Fruit fly (Drosophila melanogaster): ENCODE data around the gene Tsp5D.

The Tsp5D gene

DNA sequence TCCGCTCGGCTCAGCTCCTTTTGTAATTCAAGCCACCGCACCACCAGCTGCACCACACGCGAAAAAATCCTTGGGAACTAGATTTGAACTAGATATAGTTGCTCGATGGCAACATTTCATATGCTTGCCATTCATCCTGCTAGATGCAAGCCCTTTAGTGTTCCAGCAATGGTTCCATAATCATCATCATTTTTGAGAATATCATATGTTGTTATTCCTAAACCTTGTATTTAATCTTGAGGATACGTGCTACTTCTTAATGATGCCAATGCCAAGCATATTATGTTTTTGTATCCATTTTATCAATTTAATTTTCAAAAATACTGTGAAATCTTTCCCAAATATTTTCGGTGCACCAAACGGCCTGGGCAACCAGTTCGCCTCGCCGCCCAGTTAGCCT lies 21.8 kb downstream of the Tsp5D start (continued):
- TF ChIP-seq Ets96B (tag; optimal IDR thresholded peaks at IDR 0.05) (no peak), OdsH (GFP tag; optimal IDR thresholded peaks at IDR 0.05) (peak; percentile 11), CG16779 (tag; optimal IDR thresholded peaks at IDR 0.05) (no peak), CG6854 (GFP tag; optimal IDR thresholded peaks at IDR 0.05) (no peak), CG32006 (GFP tag; optimal IDR thresholded peaks at IDR 0.05) (peak; percentile 71), Sox15 (GFP tag; optimal IDR thresholded peaks at IDR 0.05) (no peak), Blimp-1 (GFP tag; optimal IDR thresholded peaks at IDR 0.05) (no peak), lz (GFP tag; optimal IDR thresholded peaks at IDR 0.05) (no peak), CG15336 (GFP tag; IDR thresholded peaks at IDR 0.05) (peak; percentile 66), achi (GFP tag; optimal IDR thresholded peaks at IDR 0.05) (no peak), spab (GFP tag; optimal IDR thresholded peaks at IDR 0.05) (no peak), CG6276 (GFP tag; optimal IDR thresholded peaks at IDR 0.05) (peak; percentile 61), Hr39 (GFP tag; optimal IDR thresholded peaks at IDR 0.05) (no peak), Eip78C (GFP tag) (peak; percentile 19), salr (GFP tag; optimal IDR thresholded peaks at IDR 0.05) (peak in 1 of 2 experiments; percentile 28), fd59A (GFP tag; optimal IDR thresholded peaks at IDR 0.05) (no peak), Smox (GFP tag; optimal IDR thresholded peaks at IDR 0.05) (no peak), CG8319 (GFP tag; optimal IDR thresholded peaks at IDR 0.05) (no peak), CG8119 (GFP tag; IDR thresholded peaks at IDR 0.05) (peak; percentile 76; the same call in 2 of the 3 replicates), Hr4 (GFP tag; optimal IDR thresholded peaks at IDR 0.05) (peak; percentile 63), CG8632 (GFP tag; optimal IDR thresholded peaks at IDR 0.05) (no peak), Sox102F (GFP tag; optimal IDR thresholded peaks at IDR 0.05) (no peak), fkh (GFP tag; optimal IDR thresholded peaks at IDR 0.05) (no peak), CG1621 (tag; optimal IDR thresholded peaks at IDR 0.05) (no peak), CG34406 (GFP tag; optimal IDR thresholded peaks at IDR 0.05) (no peak), CG10631 (GFP tag; optimal IDR thresholded peaks at IDR 0.05) (no peak), cyc (GFP tag; optimal IDR thresholded peaks at IDR 0.05) (no peak), CG6808 (GFP tag; optimal IDR thresholded peaks at IDR 0.05) (peak; percentile 2), CG9139 (GFP tag; optimal IDR thresholded peaks at IDR 0.05) (no peak), topi (GFP tag; optimal IDR thresholded peaks at IDR 0.05) (no peak), esn (GFP tag; optimal IDR thresholded peaks at IDR 0.05) (no peak), svp (GFP tag) (no peak), CG10669 (GFP tag; optimal IDR thresholded peaks at IDR 0.05) (no peak), vri (GFP tag; optimal IDR thresholded peaks at IDR 0.05) (no peak), CG11294 (GFP tag; IDR thresholded peaks at IDR 0.05) (no peak)

DNA sequence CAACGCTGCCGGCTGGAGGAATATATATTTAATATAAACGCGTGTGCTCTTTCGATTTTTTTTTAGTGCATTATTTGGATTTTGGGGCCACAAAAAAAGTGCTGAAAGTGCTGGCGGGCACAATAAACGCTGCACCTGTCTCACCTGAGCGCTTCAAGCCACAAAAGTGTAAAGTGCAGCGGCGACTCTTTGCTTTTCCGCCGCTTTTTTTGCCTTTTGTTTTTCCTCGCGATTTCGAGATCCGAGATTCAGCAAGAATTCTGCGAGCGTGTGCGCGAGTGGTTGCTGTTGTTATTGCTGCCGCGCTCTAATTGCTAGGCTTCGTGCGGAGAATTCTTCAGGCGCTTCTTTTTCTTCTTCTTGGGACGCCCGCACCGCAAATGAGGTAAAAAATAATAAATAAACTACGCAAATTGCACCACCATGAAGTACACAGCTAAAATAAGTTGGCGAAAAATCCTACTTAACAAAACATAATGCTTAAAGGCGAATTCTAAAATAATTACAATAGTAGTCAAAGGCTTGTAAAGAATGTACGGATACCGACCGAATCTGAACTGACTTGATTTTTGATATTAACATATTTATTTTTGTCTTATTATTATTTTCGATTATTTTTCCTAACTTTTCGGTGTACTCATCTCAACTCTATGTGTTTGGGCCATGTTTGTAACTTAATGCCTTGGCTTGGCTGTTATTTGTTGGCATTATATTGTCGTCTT lies 23.6 kb downstream of the Tsp5D start:
- TF ChIP-seq pdm3 (GFP tag; optimal IDR thresholded peaks at IDR 0.05) (peak; percentile 9), Ets21C (GFP tag; optimal IDR thresholded peaks at IDR 0.05) (no peak), CG8632 (GFP tag; optimal IDR thresholded peaks at IDR 0.05) (no peak), OdsH (GFP tag; optimal IDR thresholded peaks at IDR 0.05) (peak; percentile 4), CG15336 (GFP tag; IDR thresholded peaks at IDR 0.05) (peak; percentile 66; the same call in 1 of the 2 replicates), svp (GFP tag) (peak; percentile 1), CG10669 (GFP tag; optimal IDR thresholded peaks at IDR 0.05) (no peak), eg (GFP tag; IDR thresholded peaks at IDR 0.05) (peak; percentile 53; the same call in 2 of the 3 replicates), Ets96B (tag; optimal IDR thresholded peaks at IDR 0.05) (peak; percentile 0), Eip93F (GFP tag; optimal IDR thresholded peaks at IDR 0.05) (no peak), CG32006 (GFP tag; optimal IDR thresholded peaks at IDR 0.05) (peak; percentile 37)

All from whole organism, prepupa.